Worm (Caenorhabditis elegans) whole organism, midembryonic: Measurements from ENCODE around the gene F52H3.6.

ENCODE experiments used
- T22C8.4 ChIP-seq: fragments of 200-800 bp; sonication (Bioruptor generic); IDR thresholded peaks from 2 replicates; pipeline ENCODE4 v1.3.6; 2022; ENCODE audit warnings: missing genetic modification characterization, missing compliant biosample characterization
- flt-1 ChIP-seq: fragments of 200-800 bp; sonication (Bioruptor generic); IDR thresholded peaks from 2 replicates; pipeline ENCODE4 v1.3.6; 2022; ENCODE audit warnings: missing genetic modification characterization, missing compliant biosample characterization
- klf-2 ChIP-seq: fragments of 200-800 bp; sonication (Bioruptor generic); conservative IDR thresholded peaks from 2 replicates; pipeline ENCODE4 v1.3.6; 2022; ENCODE audit warnings: missing genetic modification reagents, missing genetic modification characterization, missing compliant biosample characterization
- med-1 ChIP-seq: sonication (generic microtip); optimal IDR thresholded peaks from 2 replicates; lab custom pipeline; 2017; ENCODE audit warnings: missing genetic modification characterization, mild to moderate bottlenecking, missing compliant biosample characterization, antibody characterized with exemption, missing genetic modification reagents; ENCODE audit not compliant: insufficient read depth
- ref-1 ChIP-seq: fragments of 200-800 bp; sonication (Bioruptor generic); conservative IDR thresholded peaks from 2 replicates; pipeline ENCODE4 v1.3.6; 2022; ENCODE audit warnings: missing genetic modification reagents, missing genetic modification characterization, missing compliant biosample characterization
- tab-1 ChIP-seq: fragments of 200-800 bp; sonication (Bioruptor generic); IDR thresholded peaks from 2 replicates; pipeline ENCODE4 v1.3.6; 2022; ENCODE audit warnings: missing genetic modification characterization, missing compliant biosample characterization
- ztf-23 ChIP-seq: fragments of 200-800 bp; sonication (Bioruptor generic); IDR thresholded peaks from 2 replicates; pipeline ENCODE4 v1.3.6; 2022; ENCODE audit warnings: missing genetic modification reagents, missing genetic modification characterization, missing compliant biosample characterization
- ztf-29 ChIP-seq: fragments of 200-800 bp; sonication (Bioruptor generic); IDR thresholded peaks from 2 replicates; pipeline ENCODE4 v1.3.6; 2022; ENCODE audit warnings: missing genetic modification reagents, missing genetic modification characterization, missing compliant biosample characterization

DNA sequence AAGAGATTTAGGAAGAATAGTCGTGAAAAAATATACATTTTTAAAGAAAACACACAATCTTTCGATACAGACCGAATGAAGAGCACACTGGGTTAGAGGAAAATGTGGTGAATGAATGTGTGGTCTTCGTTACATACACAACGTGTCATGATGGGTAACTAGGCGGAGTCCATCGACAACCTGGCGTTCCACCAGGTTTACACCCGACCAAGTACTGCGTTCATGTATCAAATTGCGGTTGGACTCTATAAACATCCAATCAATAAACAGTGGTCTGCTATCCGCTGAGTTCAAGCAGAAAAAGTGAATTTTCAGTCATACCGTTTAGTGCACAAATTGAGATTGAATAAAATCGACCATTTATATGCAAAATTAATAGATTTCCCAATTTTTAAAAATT is 46.5 kb downstream of the F52H3.6 start, which contains the start of gene sdz-38:
- no peak for TF ChIP-seq T22C8.4 (GFP tag; lab: Robert Waterston, UW)
- no peak for TF ChIP-seq med-1
- no peak for TF ChIP-seq flt-1 (GFP tag; lab: Robert Waterston, UW)
- no peak for TF ChIP-seq tab-1
- no peak for TF ChIP-seq ref-1
- TF ChIP-seq ztf-29 (GFP tag; lab: Robert Waterston, UW): no peak
- no peak for TF ChIP-seq klf-2 (GFP tag; lab: Robert Waterston, UW)
- no peak for TF ChIP-seq ztf-23
